Worm (Caenorhabditis elegans) whole organism, young adult: Measurements from ENCODE around the gene dgk-4.

Experiments
- tbp1 ChIP-seq: fragments of 200-800 bp; sonication (Bioruptor generic); optimal IDR thresholded peaks from 2 replicates; lab custom pipeline; 2018; ENCODE audit warnings: mild to moderate bottlenecking, missing genetic modification characterization, missing compliant biosample characterization
- ztf-18 ChIP-seq: sonication (generic microtip); optimal IDR thresholded peaks from 2 replicates; lab custom pipeline; 2016; ENCODE audit warnings: missing genotype, mild to moderate bottlenecking, missing genetic modification characterization, missing compliant biosample characterization

Gene dgk-4

DNA sequence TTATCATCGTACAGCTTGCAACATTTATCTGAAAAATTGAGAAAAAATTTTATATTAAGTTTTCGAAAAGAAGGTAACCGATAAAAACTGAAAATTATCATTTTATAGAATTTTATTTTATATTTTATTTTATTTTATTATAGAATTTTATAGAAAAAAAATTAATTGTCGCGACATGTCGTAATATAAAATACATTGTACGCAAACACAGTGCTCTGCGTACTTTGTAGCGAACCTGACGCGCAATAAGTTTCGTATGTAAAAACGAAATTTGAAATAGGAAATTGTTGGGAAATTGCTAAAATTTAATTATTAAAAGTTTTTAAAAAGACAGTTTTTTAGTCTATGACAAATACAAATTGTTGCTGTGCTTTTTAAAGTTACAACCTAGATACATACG lies 60.4 kb downstream of the dgk-4 start, which contains the start of the genes hst-1 and ints-6:
Gene hst-1, minus strand, starts transcription at position 28 of the 400 bp plus-strand sequence.
Gene ints-6, plus strand, starts transcription at position 260 of the 400 bp plus-strand sequence.
- TF ChIP-seq tbp1 (GFP tag; lab: Kevin White, UChicago), result no peak
- TF ChIP-seq ztf-18 (tag; lab: Kevin White, UChicago), result peak; percentile 5
